Fruit fly (Drosophila melanogaster) whole organism, embryonic: Measurements from ENCODE around the gene CG15740.

ENCODE experiments used
- Atf6 ChIP-seq: fragments of 200-800 bp; sonication (Bioruptor generic); IDR thresholded peaks from 2 replicates; pipeline ENCODE4 v1.3.6; 2022; ENCODE audit warnings: missing biosample characterization, missing genetic modification characterization
- B-H1 ChIP-seq: fragments of 200-800 bp; sonication (Bioruptor generic); IDR thresholded peaks from 3 replicates; pipeline ENCODE4 v1.3.6; 2022; ENCODE audit warnings: missing biosample characterization, missing genetic modification characterization
- CG10267 ChIP-seq: fragments of 200-800 bp; sonication (Bioruptor generic); optimal IDR thresholded peaks from 2 replicates; lab custom pipeline; 2018; ENCODE audit warnings: missing biosample characterization, mild to moderate bottlenecking, missing genetic modification characterization, moderate library complexity
- CG10321 ChIP-seq: fragments of 200-800 bp; sonication (Bioruptor generic); IDR thresholded peaks from 2 replicates; pipeline ENCODE4 v1.3.6; 2022; ENCODE audit warnings: missing biosample characterization, missing genetic modification characterization
- CG10431 ChIP-seq: fragments of 200-800 bp; sonication (Bioruptor generic); optimal IDR thresholded peaks from 3 replicates; lab custom pipeline; 2018; ENCODE audit warnings: missing biosample characterization, mild to moderate bottlenecking, missing genetic modification characterization
- CG10565 ChIP-seq: fragments of 200-800 bp; sonication (Bioruptor generic); optimal IDR thresholded peaks from 3 replicates; lab custom pipeline; 2016; ENCODE audit warnings: missing biosample characterization, mild to moderate bottlenecking, missing genetic modification characterization
- CG10959 ChIP-seq: fragments of 200-800 bp; sonication (Bioruptor generic); IDR thresholded peaks from 2 replicates; pipeline ENCODE4 v1.3.6; 2022; ENCODE audit warnings: missing biosample characterization, missing genetic modification characterization
- CG13123 ChIP-seq: fragments of 200-800 bp; sonication (Bioruptor generic); optimal IDR thresholded peaks from 2 replicates; lab custom pipeline; 2016; ENCODE audit warnings: missing biosample characterization, missing genetic modification characterization
- CG14965 ChIP-seq: fragments of 200-800 bp; sonication (Bioruptor generic); optimal IDR thresholded peaks from 2 replicates; lab custom pipeline; 2016; ENCODE audit warnings: missing biosample characterization, missing genetic modification characterization, borderline replicate concordance
- CG15073 ChIP-seq: fragments of 200-800 bp; sonication (Bioruptor generic); optimal IDR thresholded peaks from 2 replicates; lab custom pipeline; 2016; ENCODE audit warnings: missing biosample characterization, missing genetic modification characterization
- CG16813 ChIP-seq: fragments of 200-800 bp; sonication (Bioruptor generic); IDR thresholded peaks from 3 replicates; pipeline ENCODE4 v1.3.6; 2022; ENCODE audit warnings: missing biosample characterization, missing genetic modification characterization; ENCODE audit not compliant: partially characterized antibody
- CG2199 ChIP-seq: fragments of 200-800 bp; sonication (Bioruptor generic); IDR thresholded peaks from 3 replicates; pipeline ENCODE4 v1.3.6; 2022; ENCODE audit warnings: missing biosample characterization, missing genetic modification characterization
- CG30431 ChIP-seq: fragments of 200-800 bp; sonication (Bioruptor generic); optimal IDR thresholded peaks from 2 replicates; lab custom pipeline; 2017; ENCODE audit warnings: missing biosample characterization, missing genetic modification characterization
- CG31441 ChIP-seq: fragments of 200-800 bp; sonication (Bioruptor generic); IDR thresholded peaks from 2 replicates; pipeline ENCODE4 v1.3.6; 2022; ENCODE audit warnings: missing biosample characterization, missing genetic modification characterization
- CG3726 ChIP-seq: fragments of 200-800 bp; sonication (Bioruptor generic); IDR thresholded peaks from 3 replicates; pipeline ENCODE4, ENCODE4 v1.3.6; 2022; ENCODE audit warnings: missing biosample characterization, missing genetic modification characterization
- CG3847 ChIP-seq: fragments of 200-800 bp; sonication (Bioruptor generic); IDR thresholded peaks from 2 replicates; pipeline ENCODE4 v1.3.6; 2022; ENCODE audit warnings: missing biosample characterization, missing genetic modification characterization
- CG5180 ChIP-seq: fragments of 200-800 bp; sonication (Bioruptor generic); optimal IDR thresholded peaks from 3 replicates; lab custom pipeline; 2017; ENCODE audit warnings: missing biosample characterization, missing genetic modification characterization, mild to moderate bottlenecking, moderate library complexity, missing genetic modification reagents
- CG7556 ChIP-seq: fragments of 200-800 bp; sonication (Bioruptor generic); optimal IDR thresholded peaks from 2 replicates; lab custom pipeline; 2017; ENCODE audit warnings: missing biosample characterization, mild to moderate bottlenecking, missing genetic modification characterization
- CG7928 ChIP-seq: fragments of 200-800 bp; sonication (Bioruptor generic); optimal IDR thresholded peaks from 2 replicates; lab custom pipeline; 2017; ENCODE audit warnings: missing biosample characterization, mild to moderate bottlenecking, missing genetic modification characterization
- Dip2 ChIP-seq: fragments of 200-800 bp; sonication (Bioruptor generic); IDR thresholded peaks from 2 replicates; pipeline ENCODE4 v1.3.6; 2022; ENCODE audit warnings: missing biosample characterization, missing genetic modification characterization
- Dip3 ChIP-seq: fragments of 200-800 bp; sonication (Bioruptor generic); optimal IDR thresholded peaks from 3 replicates; lab custom pipeline; 2016; ENCODE audit warnings: missing biosample characterization, missing genetic modification characterization
- Dll ChIP-seq: fragments of 200-800 bp; sonication (Bioruptor generic); IDR thresholded peaks from 4 replicates; pipeline ENCODE4 v1.3.6; 2022; ENCODE audit warnings: missing biosample characterization, missing genetic modification characterization; ENCODE audit not compliant: partially characterized antibody
- Elba2 ChIP-seq: fragments of 200-800 bp; sonication (Bioruptor generic); optimal IDR thresholded peaks from 3 replicates; lab custom pipeline; 2016; ENCODE audit warnings: missing biosample characterization, missing genetic modification characterization
- Fer3 ChIP-seq: fragments of 200-800 bp; sonication (Bioruptor generic); optimal IDR thresholded peaks from 2 replicates; lab custom pipeline; 2018; ENCODE audit warnings: missing biosample characterization, mild to moderate bottlenecking, missing genetic modification characterization, moderate library complexity
- Hmx ChIP-seq: fragments of 200-800 bp; sonication (Bioruptor generic); optimal IDR thresholded peaks from 2 replicates; lab custom pipeline; 2016; ENCODE audit warnings: missing biosample characterization, missing genetic modification characterization
- Lhr ChIP-seq: fragments of 200-800 bp; sonication (Bioruptor generic); optimal IDR thresholded peaks from 3 replicates; lab custom pipeline; 2017; ENCODE audit warnings: mild to moderate bottlenecking, missing biosample characterization, missing genetic modification reagents, missing genetic modification characterization
- Max ChIP-seq: fragments of 200-800 bp; sonication (Bioruptor generic); optimal IDR thresholded peaks from 2 replicates; lab custom pipeline; 2016; ENCODE audit warnings: missing biosample characterization, mild to moderate bottlenecking, missing genetic modification characterization
- NC2α ChIP-seq: fragments of 200-800 bp; sonication (Bioruptor generic); optimal IDR thresholded peaks from 2 replicates; lab custom pipeline; 2016; ENCODE audit warnings: missing biosample characterization, missing genetic modification characterization
- Nf-YC ChIP-seq: fragments of 200-800 bp; optimal IDR thresholded peaks from 3 replicates; lab custom pipeline; 2019; ENCODE audit warnings: missing biosample characterization, mild to moderate bottlenecking, missing genetic modification characterization, moderate library complexity
- Oaz ChIP-seq: fragments of 200-800 bp; sonication (Bioruptor generic); IDR thresholded peaks from 2 replicates; pipeline ENCODE4 v1.3.6; 2022; ENCODE audit warnings: missing biosample characterization, missing genetic modification characterization
- Poxn ChIP-seq: fragments of 200-800 bp; sonication (Bioruptor generic); IDR thresholded peaks from 2 replicates; pipeline ENCODE4 v1.3.6; 2022; ENCODE audit warnings: missing biosample characterization, missing genetic modification characterization
- Scr ChIP-seq: fragments of 200-800 bp; sonication (Bioruptor generic); IDR thresholded peaks from 2 replicates; pipeline ENCODE4 v1.3.6; 2022; ENCODE audit warnings: missing biosample characterization, missing genetic modification characterization; ENCODE audit not compliant: partially characterized antibody
- abd-A ChIP-seq: fragments of 200-800 bp; sonication (Bioruptor generic); optimal IDR thresholded peaks from 3 replicates; lab custom pipeline; 2019; ENCODE audit warnings: missing biosample characterization, mild to moderate bottlenecking, missing genetic modification characterization, moderate library complexity
- bab2 ChIP-seq: fragments of 200-800 bp; sonication (Bioruptor generic); optimal IDR thresholded peaks from 2 replicates; lab custom pipeline; 2016; ENCODE audit warnings: missing biosample characterization, missing genetic modification characterization
- cg ChIP-seq: fragments of 200-800 bp; sonication (Bioruptor generic); optimal IDR thresholded peaks from 3 replicates; lab custom pipeline; 2019; ENCODE audit warnings: missing biosample characterization, mild to moderate bottlenecking, missing genetic modification characterization, moderate library complexity
- corto ChIP-seq: fragments of 200-800 bp; sonication (Bioruptor generic); optimal IDR thresholded peaks from 2 replicates; lab custom pipeline; 2016; ENCODE audit warnings: missing biosample characterization, mild to moderate bottlenecking, missing genetic modification characterization, moderate library complexity
- disco-r ChIP-seq: fragments of 200-800 bp; sonication (Bioruptor generic); optimal IDR thresholded peaks from 2 replicates; lab custom pipeline; 2016; ENCODE audit warnings: missing biosample characterization, missing genetic modification characterization
- fru ChIP-seq: fragments of >200 bp; optimal IDR thresholded peaks from 2 replicates; lab custom pipeline; 2017
- fu2 ChIP-seq: fragments of 200-800 bp; sonication (Bioruptor generic); optimal IDR thresholded peaks from 2 replicates; lab custom pipeline; 2016; ENCODE audit warnings: missing biosample characterization, missing genetic modification characterization
- hkb ChIP-seq, 2 experiments: fragments of 200-800 bp in 1 of 2; fragments of >200 bp in 1 of 2; sonication (Bioruptor generic) in 1 of 2; IDR thresholded peaks in 1 of 2; optimal IDR thresholded peaks in 1 of 2; 2 replicates each; pipeline versions ENCODE4 v1.3.6 to Lab custom; 2017 to 2022; ENCODE audit warnings: missing biosample characterization in 1 of 2, missing genetic modification characterization in 1 of 2
- jumu ChIP-seq: fragments of 200-800 bp; sonication (Bioruptor generic); optimal IDR thresholded peaks from 3 replicates; lab custom pipeline; 2016; ENCODE audit warnings: missing biosample characterization, missing genetic modification characterization
- p53 ChIP-seq: fragments of 200-800 bp; sonication (Bioruptor generic); optimal IDR thresholded peaks from 2 replicates; lab custom pipeline; 2016; ENCODE audit warnings: missing biosample characterization, missing genetic modification characterization
- prd ChIP-seq, 3 experiments: fragments of >200 bp in 2 of 3; fragments of 200-800 bp in 1 of 3; sonication (Bioruptor generic) in 1 of 3; optimal IDR thresholded peaks in 2 of 3; IDR thresholded peaks in 1 of 3; 2 replicates in 2 of 3; 3 replicates in 1 of 3; pipeline versions ENCODE4 v1.3.6 to Lab custom; 2017 to 2022; ENCODE audit warnings: missing biosample characterization in 1 of 3, missing genetic modification characterization in 1 of 3
- row ChIP-seq: fragments of 200-800 bp; sonication (Bioruptor generic); IDR thresholded peaks from 3 replicates; pipeline ENCODE4 v1.3.6; 2022; ENCODE audit warnings: missing biosample characterization, missing genetic modification characterization
- sens-2 ChIP-seq: fragments of 200-800 bp; sonication (Bioruptor generic); IDR thresholded peaks from 2 replicates; pipeline ENCODE4 v1.3.6; 2022; ENCODE audit warnings: missing biosample characterization, missing genetic modification characterization
- slou ChIP-seq: fragments of 200-800 bp; sonication (Bioruptor generic); optimal IDR thresholded peaks from 3 replicates; lab custom pipeline; 2016; ENCODE audit warnings: missing biosample characterization, missing genetic modification characterization
- sug ChIP-seq: fragments of 200-800 bp; optimal IDR thresholded peaks from 2 replicates; lab custom pipeline; 2019; ENCODE audit warnings: missing biosample characterization, mild to moderate bottlenecking, missing genetic modification characterization, moderate library complexity
- ttk ChIP-seq: fragments of 200-800 bp; sonication (Bioruptor generic); IDR thresholded peaks from 2 replicates; pipeline ENCODE4 v2.1.2; 2022; ENCODE audit warnings: missing biosample characterization, missing genetic modification characterization
- tx ChIP-seq: fragments of 200-800 bp; sonication (Bioruptor generic); optimal IDR thresholded peaks from 2 replicates; lab custom pipeline; 2016; ENCODE audit warnings: missing biosample characterization, missing genetic modification characterization
- vnd ChIP-seq: fragments of 200-800 bp; sonication (Bioruptor generic); IDR thresholded peaks from 3 replicates; pipeline ENCODE4 v1.3.6; 2022; ENCODE audit warnings: missing biosample characterization, missing genetic modification characterization; ENCODE audit not compliant: partially characterized antibody
- zen2 ChIP-seq: fragments of 200-800 bp; sonication (Bioruptor generic); IDR thresholded peaks from 3 replicates; pipeline ENCODE4 v1.3.6; 2022; ENCODE audit warnings: missing biosample characterization, missing genetic modification characterization; ENCODE audit not compliant: partially characterized antibody

Gene CG15740

dm6 chrX:11796925-11797324 is 49.0 kb downstream of the CG15740 start (continued):
- TF ChIP-seq CG16813 (peak; percentile 63), zen2 (GFP tag; lab: Robert Waterston, UW) (no peak), Lhr (peak; percentile 1), tx (GFP tag; lab: Kevin White, UChicago) (no peak), p53 (GFP tag; lab: Kevin White, UChicago) (peak; percentile 79), vnd (no peak), CG10321 (GFP tag; lab: Robert Waterston, UW) (no peak), Max (no peak), disco-r (GFP tag; lab: Kevin White, UChicago) (no peak), CG7556 (GFP tag; lab: Kevin White, UChicago) (no peak), Oaz (GFP tag; lab: Robert Waterston, UW) (no peak), sens-2 (no peak), bab2 (GFP tag; lab: Kevin White, UChicago) (no peak), CG3726 (GFP tag; lab: Robert Waterston, UW) (no peak), Dip2 (GFP tag; lab: Robert Waterston, UW) (no peak), prd (optimal IDR thresholded peaks at IDR 0.05; lab: Kevin White, UChicago) (no peak), prd (GFP tag; IDR thresholded peaks at IDR 0.05; lab: Robert Waterston, UW) (0 out of 3 replicates have a peak, but pooled peaks have one; percentile 10), CG31441 (GFP tag; lab: Robert Waterston, UW) (no peak), Dll (GFP tag; lab: Robert Waterston, UW) (0 out of 4 replicates have a peak, but pooled peaks have one; percentile 28), B-H1 (GFP tag; lab: Robert Waterston, UW) (no peak), Fer3 (no peak), corto (GFP tag; lab: Kevin White, UChicago) (no peak), CG13123 (GFP tag; lab: Kevin White, UChicago) (no peak), hkb (optimal IDR thresholded peaks at IDR 0.05; lab: Kevin White, UChicago) (no peak), hkb (GFP tag; IDR thresholded peaks at IDR 0.05; lab: Robert Waterston, UW) (no peak), row (GFP tag; lab: Robert Waterston, UW) (no peak), CG3847 (GFP tag; lab: Robert Waterston, UW) (no peak), CG10267 (tag; lab: Kevin White, UChicago) (peak; percentile 37), CG15073 (GFP tag; lab: Kevin White, UChicago) (no peak), fru (lab: Kevin White, UChicago) (no peak), Scr (peak; percentile 48; the same call in 1 of the 2 replicates), NC2α (GFP tag; lab: Kevin White, UChicago) (no peak), slou (GFP tag; lab: Kevin White, UChicago) (no peak), Elba2 (GFP tag; lab: Kevin White, UChicago) (peak; percentile 92), cg (peak; percentile 61), CG10565 (GFP tag; lab: Kevin White, UChicago) (no peak), Dip3 (GFP tag; lab: Kevin White, UChicago) (no peak), CG10431 (no peak), CG7928 (GFP tag; lab: Kevin White, UChicago) (no peak), CG2199 (GFP tag; lab: Robert Waterston, UW) (no peak), fu2 (GFP tag; lab: Kevin White, UChicago) (no peak), CG5180 (GFP tag; lab: Kevin White, UChicago) (no peak), sug (no peak), Hmx (GFP tag; lab: Kevin White, UChicago) (no peak), Poxn (GFP tag; lab: Robert Waterston, UW) (no peak), CG30431 (no peak), Atf6 (no peak), ttk (GFP tag; lab: Robert Waterston, UW) (no peak), CG10959 (GFP tag; lab: Robert Waterston, UW) (no peak), jumu (GFP tag; lab: Kevin White, UChicago) (no peak), CG14965 (GFP tag; lab: Kevin White, UChicago) (no peak), Nf-YC (tag; lab: Kevin White, UChicago) (no peak), abd-A (no peak)
